Worm (Caenorhabditis elegans) whole organism, L4 larva: ENCODE data around the gene hil-7.

Experiments
- R02D3.7 ChIP-seq: fragments of 150-350 bp; sonication (generic microtip); optimal IDR thresholded peaks from 3 replicates; lab custom pipeline; 2014; ENCODE audit warnings: missing biosample characterization, missing genetic modification characterization
- aly-2 ChIP-seq: sonication (generic microtip); optimal IDR thresholded peaks from 2 replicates; lab custom pipeline; 2018; ENCODE audit warnings: missing biosample characterization, missing genetic modification characterization
- ceh-82 ChIP-seq: sonication (generic microtip); optimal IDR thresholded peaks from 2 replicates; lab custom pipeline; 2017; ENCODE audit warnings: missing biosample characterization, missing genetic modification characterization
- dpl-1 ChIP-seq: fragments of 150-350 bp; optimal IDR thresholded peaks from 2 replicates; lab custom pipeline; 2014; ENCODE audit warnings: missing biosample characterization, missing genetic modification reagents, missing genetic modification characterization
- dve-1 ChIP-seq: sonication (generic microtip); optimal IDR thresholded peaks from 2 replicates; lab custom pipeline; 2017; ENCODE audit warnings: antibody characterized with exemption, mild to moderate bottlenecking, missing genetic modification characterization, missing compliant biosample characterization; ENCODE audit not compliant: insufficient read depth
- lin-39 ChIP-seq: fragments of 150-350 bp; optimal IDR thresholded peaks from 2 replicates; lab custom pipeline; 2014; ENCODE audit warnings: missing biosample characterization, missing genetic modification reagents, missing genetic modification characterization
- nhr-6 ChIP-seq: fragments of 150-350 bp; optimal IDR thresholded peaks from 2 replicates; lab custom pipeline; 2014; ENCODE audit warnings: missing biosample characterization, missing genetic modification characterization
- pha-4 ChIP-seq, 2 experiments: fragments of 150-350 bp in 1 of 2; fragments of 200-800 bp in 1 of 2; sonication (Bioruptor generic) in 1 of 2; IDR thresholded peaks in 1 of 2; optimal IDR thresholded peaks in 1 of 2; 2 replicates each; pipeline versions ENCODE4 v1.3.6 to Lab custom; 2014 to 2022; ENCODE audit warnings: missing genetic modification characterization in 2 of 2, missing genetic modification reagents in 2 of 2, missing biosample characterization in 1 of 2, missing compliant biosample characterization in 1 of 2
- unc-39 ChIP-seq: sonication (generic microtip); optimal IDR thresholded peaks from 2 replicates; lab custom pipeline; 2017; ENCODE audit warnings: missing biosample characterization, missing genetic modification characterization
- zag-1 ChIP-seq: fragments of 150-350 bp; optimal IDR thresholded peaks from 2 replicates; lab custom pipeline; 2014; ENCODE audit warnings: missing biosample characterization, missing genetic modification characterization

- TF ChIP-seq ceh-82 (tag; lab: Kevin White, UChicago) (no peak), pha-4 (GFP tag; IDR thresholded peaks at IDR 0.05; lab: Robert Waterston, UW) (no peak), pha-4 (tag; optimal IDR thresholded peaks at IDR 0.05; lab: Kevin White, UChicago) (no peak), lin-39 (tag; lab: Kevin White, UChicago) (no peak), dve-1 (tag; lab: Kevin White, UChicago) (peak; percentile 21), nhr-6 (tag; lab: Kevin White, UChicago) (no peak), R02D3.7 (no peak), dpl-1 (GFP tag; lab: Kevin White, UChicago) (no peak), unc-39 (tag; lab: Kevin White, UChicago) (no peak), aly-2 (tag; lab: Kevin White, UChicago) (no peak), zag-1 (tag; lab: Kevin White, UChicago) (no peak)
These were observed 42.6 kb upstream of the hil-7 start for ce11 chrIV:6603549-6603948.
